Fruit fly (Drosophila melanogaster) whole organism, embryonic: Measurements from ENCODE around the gene sinu.

Experiments
- ATbp ChIP-seq: fragments of 200-800 bp; sonication (Bioruptor generic); optimal IDR thresholded peaks from 2 replicates; lab custom pipeline; 2017; ENCODE audit warnings: missing biosample characterization, mild to moderate bottlenecking, missing genetic modification characterization, missing genetic modification reagents
- Asciz ChIP-seq: fragments of 200-800 bp; sonication (Bioruptor generic); optimal IDR thresholded peaks from 2 replicates; lab custom pipeline; 2017; ENCODE audit warnings: missing biosample characterization, mild to moderate bottlenecking, missing genetic modification characterization, missing genetic modification reagents
- BEAF-32 ChIP-seq: fragments of 200-800 bp; sonication (Bioruptor generic); optimal IDR thresholded peaks from 3 replicates; lab custom pipeline; 2017; ENCODE audit warnings: missing biosample characterization, missing genetic modification characterization, mild to moderate bottlenecking, moderate library complexity, missing genetic modification reagents
- CG10462 ChIP-seq: fragments of 200-800 bp; sonication (Bioruptor generic); optimal IDR thresholded peaks from 2 replicates; lab custom pipeline; 2016; ENCODE audit warnings: missing biosample characterization, missing genetic modification characterization
- CG10543 ChIP-seq: fragments of 200-800 bp; sonication (Bioruptor generic); optimal IDR thresholded peaks from 3 replicates; lab custom pipeline; 2017; ENCODE audit warnings: missing biosample characterization, mild to moderate bottlenecking, missing genetic modification characterization, moderate library complexity
- CG10565 ChIP-seq: fragments of 200-800 bp; sonication (Bioruptor generic); optimal IDR thresholded peaks from 3 replicates; lab custom pipeline; 2016; ENCODE audit warnings: missing biosample characterization, mild to moderate bottlenecking, missing genetic modification characterization
- CG12155 ChIP-seq: fragments of 200-800 bp; sonication (Bioruptor generic); optimal IDR thresholded peaks from 3 replicates; lab custom pipeline; 2016; ENCODE audit warnings: missing biosample characterization, missing genetic modification characterization
- CG12769 ChIP-seq: fragments of 200-800 bp; sonication (Bioruptor generic); optimal IDR thresholded peaks from 2 replicates; lab custom pipeline; 2019; ENCODE audit warnings: missing biosample characterization, mild to moderate bottlenecking, missing genetic modification characterization, moderate library complexity
- CG13894 ChIP-seq: fragments of 200-800 bp; sonication (Bioruptor generic); optimal IDR thresholded peaks from 3 replicates; lab custom pipeline; 2018; ENCODE audit warnings: missing biosample characterization, mild to moderate bottlenecking, missing genetic modification characterization, moderate library complexity
- CG14710 ChIP-seq: fragments of 200-800 bp; sonication (Bioruptor generic); optimal IDR thresholded peaks from 3 replicates; lab custom pipeline; 2019; ENCODE audit warnings: missing biosample characterization, mild to moderate bottlenecking, missing genetic modification characterization, moderate library complexity
- CG1603 ChIP-seq: fragments of 200-800 bp; sonication (Bioruptor generic); optimal IDR thresholded peaks from 2 replicates; lab custom pipeline; 2019; ENCODE audit warnings: missing biosample characterization, mild to moderate bottlenecking, missing genetic modification characterization, moderate library complexity
- CG16779 ChIP-seq: fragments of 200-800 bp; sonication (Bioruptor generic); IDR thresholded peaks from 2 replicates; pipeline ENCODE4 v1.3.6; 2022; ENCODE audit warnings: missing biosample characterization, missing genetic modification characterization
- CG17912 ChIP-seq: fragments of 200-800 bp; sonication (Bioruptor generic); optimal IDR thresholded peaks from 2 replicates; lab custom pipeline; 2018; ENCODE audit warnings: missing biosample characterization, mild to moderate bottlenecking, missing genetic modification characterization
- CG2116 ChIP-seq: fragments of 200-800 bp; sonication (Bioruptor generic); optimal IDR thresholded peaks from 3 replicates; lab custom pipeline; 2018; ENCODE audit warnings: missing biosample characterization, mild to moderate bottlenecking, missing genetic modification characterization
- CG31365 ChIP-seq: fragments of 200-800 bp; sonication (Bioruptor generic); optimal IDR thresholded peaks from 2 replicates; lab custom pipeline; 2018; ENCODE audit warnings: missing biosample characterization, mild to moderate bottlenecking, missing genetic modification characterization
- CG3847 ChIP-seq: fragments of 200-800 bp; sonication (Bioruptor generic); IDR thresholded peaks from 2 replicates; pipeline ENCODE4 v1.3.6; 2022; ENCODE audit warnings: missing biosample characterization, missing genetic modification characterization
- CG42726 ChIP-seq: fragments of 200-800 bp; sonication (Bioruptor generic); IDR thresholded peaks from 2 replicates; pipeline ENCODE4 v1.3.6; 2022; ENCODE audit warnings: missing biosample characterization, missing genetic modification characterization; ENCODE audit not compliant: partially characterized antibody
- CG6272 ChIP-seq: fragments of 200-800 bp; sonication (Bioruptor generic); IDR thresholded peaks from 2 replicates; pipeline ENCODE4 v1.3.6; 2022; ENCODE audit warnings: missing biosample characterization, missing genetic modification characterization
- CG8089 ChIP-seq: fragments of 200-800 bp; sonication (Bioruptor generic); optimal IDR thresholded peaks from 3 replicates; lab custom pipeline; 2016; ENCODE audit warnings: missing biosample characterization, missing genetic modification characterization
- CG8944 ChIP-seq: fragments of 200-800 bp; sonication (Bioruptor generic); optimal IDR thresholded peaks from 3 replicates; lab custom pipeline; 2016; ENCODE audit warnings: missing biosample characterization, missing genetic modification characterization
- Dref ChIP-seq: fragments of 200-800 bp; sonication (Bioruptor generic); IDR thresholded peaks from 2 replicates; pipeline ENCODE4 v1.3.6; 2022; ENCODE audit warnings: missing biosample characterization, missing genetic modification characterization
- Drgx ChIP-seq: fragments of 200-800 bp; sonication (Bioruptor generic); IDR thresholded peaks from 2 replicates; pipeline ENCODE4 v1.3.6; 2022; ENCODE audit warnings: missing biosample characterization, missing genetic modification characterization
- E2f2 ChIP-seq: fragments of 200-800 bp; sonication (Bioruptor generic); IDR thresholded peaks from 2 replicates; pipeline ENCODE4 v1.3.6; 2022; ENCODE audit warnings: missing biosample characterization, missing genetic modification characterization
- GATAe ChIP-seq: fragments of 200-800 bp; sonication (Bioruptor generic); conservative IDR thresholded peaks from 2 replicates; pipeline ENCODE4 v1.3.6; 2022; ENCODE audit warnings: missing biosample characterization, missing genetic modification characterization
- Hr51 ChIP-seq, 2 experiments: fragments of 200-800 bp; sonication (Bioruptor generic); optimal IDR thresholded peaks; 2 replicates in 1 of 2; 3 replicates in 1 of 2; lab custom pipeline; 2016 to 2018; ENCODE audit warnings: missing biosample characterization in 2 of 2, missing genetic modification characterization in 2 of 2, mild to moderate bottlenecking in 1 of 2, moderate library complexity in 1 of 2
- Myb ChIP-seq: fragments of 200-800 bp; sonication (Bioruptor generic); optimal IDR thresholded peaks from 2 replicates; lab custom pipeline; 2016; ENCODE audit warnings: missing biosample characterization, missing genetic modification characterization
- Oaz ChIP-seq: fragments of 200-800 bp; sonication (Bioruptor generic); IDR thresholded peaks from 2 replicates; pipeline ENCODE4 v1.3.6; 2022; ENCODE audit warnings: missing biosample characterization, missing genetic modification characterization
- Opbp ChIP-seq: fragments of 200-800 bp; sonication (Bioruptor generic); IDR thresholded peaks from 3 replicates; pipeline ENCODE4 v1.3.6; 2022; ENCODE audit warnings: missing biosample characterization, missing genetic modification characterization; ENCODE audit not compliant: partially characterized antibody
- Scr ChIP-seq: fragments of 200-800 bp; sonication (Bioruptor generic); IDR thresholded peaks from 2 replicates; pipeline ENCODE4 v1.3.6; 2022; ENCODE audit warnings: missing biosample characterization, missing genetic modification characterization; ENCODE audit not compliant: partially characterized antibody
- Xrp1 ChIP-seq: fragments of 200-800 bp; sonication (Bioruptor generic); IDR thresholded peaks from 2 replicates; pipeline ENCODE4 v1.3.6; 2022; ENCODE audit warnings: missing biosample characterization, missing genetic modification characterization
- abd-A ChIP-seq: fragments of 200-800 bp; sonication (Bioruptor generic); optimal IDR thresholded peaks from 3 replicates; lab custom pipeline; 2019; ENCODE audit warnings: missing biosample characterization, mild to moderate bottlenecking, missing genetic modification characterization, moderate library complexity
- ara ChIP-seq: fragments of 200-800 bp; sonication (Bioruptor generic); IDR thresholded peaks from 2 replicates; pipeline ENCODE4 v1.3.6; 2022; ENCODE audit warnings: missing biosample characterization, missing genetic modification characterization
- bbx ChIP-seq: fragments of 200-800 bp; sonication (Bioruptor generic); IDR thresholded peaks from 2 replicates; pipeline ENCODE4 v1.3.6; 2022; ENCODE audit warnings: missing biosample characterization, missing genetic modification characterization; ENCODE audit not compliant: partially characterized antibody
- btn ChIP-seq: fragments of 200-800 bp; sonication (Bioruptor generic); optimal IDR thresholded peaks from 2 replicates; lab custom pipeline; 2016; ENCODE audit warnings: missing biosample characterization, missing genetic modification characterization
- chinmo ChIP-seq: fragments of 200-800 bp; sonication (Bioruptor generic); IDR thresholded peaks from 4 replicates; pipeline ENCODE4 v1.3.6; 2022; ENCODE audit warnings: missing biosample characterization, missing genetic modification characterization; ENCODE audit not compliant: partially characterized antibody
- chm ChIP-seq: fragments of 200-800 bp; sonication (Bioruptor generic); IDR thresholded peaks from 2 replicates; pipeline ENCODE4 v1.3.6; 2022; ENCODE audit warnings: missing biosample characterization, missing genetic modification characterization
- dimm ChIP-seq: fragments of 200-800 bp; sonication (Bioruptor generic); IDR thresholded peaks from 2 replicates; pipeline ENCODE4 v1.3.6; 2022; ENCODE audit warnings: missing biosample characterization, missing genetic modification characterization
- jigr1 ChIP-seq: fragments of 200-800 bp; sonication (Bioruptor generic); IDR thresholded peaks from 3 replicates; pipeline ENCODE4 v1.3.6; 2022; ENCODE audit warnings: missing biosample characterization, missing genetic modification characterization
- mirr ChIP-seq: fragments of 200-800 bp; sonication (Bioruptor generic); optimal IDR thresholded peaks from 3 replicates; lab custom pipeline; 2018; ENCODE audit warnings: missing biosample characterization, mild to moderate bottlenecking, missing genetic modification characterization
- nau ChIP-seq: fragments of 200-800 bp; sonication (Bioruptor generic); optimal IDR thresholded peaks from 3 replicates; lab custom pipeline; 2017; ENCODE audit warnings: missing biosample characterization, mild to moderate bottlenecking, missing genetic modification characterization, missing genetic modification reagents
- nerfin-1 ChIP-seq: fragments of 200-800 bp; sonication (Bioruptor generic); optimal IDR thresholded peaks from 3 replicates; lab custom pipeline; 2019; ENCODE audit warnings: missing biosample characterization, mild to moderate bottlenecking, missing genetic modification characterization, moderate library complexity
- schlank ChIP-seq: fragments of 200-800 bp; sonication (Bioruptor generic); optimal IDR thresholded peaks from 2 replicates; lab custom pipeline; 2018; ENCODE audit warnings: missing biosample characterization, mild to moderate bottlenecking, missing genetic modification characterization
- stc ChIP-seq: fragments of 200-800 bp; sonication (Bioruptor generic); IDR thresholded peaks from 2 replicates; pipeline ENCODE4 v1.3.6; 2022; ENCODE audit warnings: missing biosample characterization, missing genetic modification characterization
- twi ChIP-seq: fragments of 200-800 bp; optimal IDR thresholded peaks from 2 replicates; lab custom pipeline; 2019; ENCODE audit warnings: missing biosample characterization, mild to moderate bottlenecking, missing genetic modification characterization, moderate library complexity

The sinu gene

DNA sequence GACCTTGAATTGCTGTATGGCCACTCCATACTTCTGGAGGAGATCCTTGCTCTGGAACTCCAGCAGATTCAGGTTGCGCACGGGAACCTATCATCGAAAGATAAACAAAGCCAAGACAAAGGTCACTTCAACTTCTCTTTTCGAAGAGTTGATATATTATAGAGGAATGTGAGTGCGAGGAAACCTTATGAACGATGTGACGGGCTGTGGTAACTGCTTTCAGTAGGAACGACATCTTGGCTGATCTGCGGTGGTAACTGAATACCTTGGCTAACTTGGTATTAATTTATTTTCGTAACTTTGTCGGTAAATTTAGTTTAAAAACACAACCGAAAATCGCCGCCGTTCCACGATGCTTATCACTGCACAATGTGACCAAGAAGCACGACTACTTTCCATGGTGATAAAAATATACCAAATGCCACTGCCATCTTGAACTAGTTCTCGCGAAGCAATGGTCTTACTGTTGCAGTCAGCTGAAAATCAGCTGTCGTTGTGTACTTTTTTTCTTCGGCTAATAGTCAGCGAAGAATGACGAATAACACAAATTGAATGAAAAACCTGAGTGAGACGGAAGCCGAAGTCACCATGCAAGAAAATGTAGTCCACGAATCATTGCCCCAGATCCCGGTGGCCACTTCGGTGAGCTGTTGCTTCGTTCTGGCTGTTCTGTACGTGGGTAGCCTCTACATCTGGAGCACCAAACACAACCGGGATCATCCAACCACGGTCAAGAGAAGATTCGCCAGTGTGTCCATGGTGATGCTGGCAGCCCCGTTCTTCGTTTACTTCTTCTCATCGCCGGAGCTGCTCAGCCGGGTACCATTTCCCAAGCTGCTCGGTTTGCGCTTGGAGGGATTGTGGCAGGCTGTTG is 2.1 kb upstream of the sinu start, which contains the start of the genes ScsbetaG and Sras (continued):
- TF ChIP-seq BEAF-32 (GFP tag; lab: Kevin White, UChicago) = peak; percentile 47
- TF ChIP-seq CG17912 (GFP tag; lab: Kevin White, UChicago) = no peak
- peak; percentile 32; the same call in 1 of the 2 replicates for TF ChIP-seq Scr (GFP tag; lab: Robert Waterston, UW)
- no peak for TF ChIP-seq Opbp (GFP tag; lab: Robert Waterston, UW)
- no peak for TF ChIP-seq ara
- TF ChIP-seq CG6272 (GFP tag; lab: Robert Waterston, UW) = no peak
- no peak for TF ChIP-seq CG8944 (GFP tag; lab: Kevin White, UChicago)
- no peak for TF ChIP-seq chm (GFP tag; lab: Robert Waterston, UW)
- no peak for TF ChIP-seq mirr
- TF ChIP-seq twi (tag; lab: Kevin White, UChicago) = no peak
- no peak for TF ChIP-seq CG12155 (GFP tag; lab: Kevin White, UChicago)
- TF ChIP-seq jigr1 (GFP tag; lab: Robert Waterston, UW) = no peak
- TF ChIP-seq Dref (GFP tag; lab: Robert Waterston, UW) = 0 out of 2 replicates have a peak, but pooled peaks have one; percentile 37
- TF ChIP-seq CG10543 (GFP tag; lab: Kevin White, UChicago) = no peak
- TF ChIP-seq CG10462 (GFP tag; lab: Kevin White, UChicago) = no peak
- no peak for TF ChIP-seq dimm (GFP tag; lab: Robert Waterston, UW)
- no peak for TF ChIP-seq btn (GFP tag; lab: Kevin White, UChicago)
- TF ChIP-seq CG14710 (tag; lab: Kevin White, UChicago) = peak; percentile 24
- no peak for TF ChIP-seq CG8089 (GFP tag; lab: Kevin White, UChicago)
- TF ChIP-seq CG1603 = peak; percentile 65
- TF ChIP-seq nerfin-1 (tag; lab: Kevin White, UChicago) = peak; percentile 26
- peak; percentile 78 for TF ChIP-seq Myb (GFP tag; lab: Kevin White, UChicago)

DNA sequence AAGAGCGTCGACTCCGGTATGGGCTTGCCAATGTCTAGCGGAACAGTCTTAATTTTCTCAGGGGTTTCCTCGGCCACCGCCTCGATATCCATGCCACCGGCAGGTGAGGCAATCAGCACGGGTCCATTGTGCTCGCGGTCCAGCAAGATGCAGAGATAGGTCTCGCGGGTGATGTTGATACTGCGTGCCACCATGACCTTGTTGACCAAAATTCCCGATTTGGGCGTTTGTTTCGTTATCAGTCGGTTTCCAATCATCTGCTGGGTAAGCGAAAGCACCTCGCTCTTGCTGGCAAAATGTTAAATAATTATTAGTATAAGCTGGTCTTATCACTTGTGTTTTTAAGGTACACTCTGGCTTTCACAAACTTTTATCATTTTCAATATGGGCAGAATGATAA is 1.2 kb upstream of the sinu start:
- TF ChIP-seq E2f2 = no peak
- TF ChIP-seq Asciz = no peak
- TF ChIP-seq chm (GFP tag; lab: Robert Waterston, UW) = 0 out of 2 replicates have a peak, but pooled peaks have one; percentile 8
- TF ChIP-seq CG10565 (GFP tag; lab: Kevin White, UChicago) = no peak
- TF ChIP-seq Hr51 (GFP tag; optimal IDR thresholded peaks at IDR 0.05; lab: Kevin White, UChicago) = no peak

DNA sequence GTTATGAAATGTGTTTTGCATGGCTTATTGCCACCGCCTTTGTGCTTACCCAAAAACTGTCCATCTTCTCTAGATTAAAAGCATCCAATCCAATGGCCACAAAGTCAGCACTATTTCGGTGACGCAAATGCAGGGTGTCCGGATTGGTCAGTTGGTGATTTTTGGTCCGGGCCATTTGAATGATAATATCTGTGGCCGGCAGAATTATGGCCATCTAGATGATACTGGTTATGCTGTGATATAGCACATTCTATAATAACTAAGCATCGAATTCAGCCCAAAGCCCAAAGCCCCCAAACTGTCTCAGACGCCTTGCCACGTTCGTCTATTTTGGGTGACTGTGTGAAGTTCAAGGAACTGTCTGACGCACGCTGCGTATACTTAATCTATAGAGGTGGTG is 5.2 kb downstream of the sinu start:
- no peak for TF ChIP-seq nau (GFP tag; lab: Kevin White, UChicago)
- 0 out of 4 replicates have a peak, but pooled peaks have one; percentile 32 for TF ChIP-seq chinmo (GFP tag; lab: Robert Waterston, UW)
- peak; percentile 71 for TF ChIP-seq abd-A (tag; lab: Kevin White, UChicago)
- TF ChIP-seq CG13894 (tag; lab: Kevin White, UChicago) = peak; percentile 69
- TF ChIP-seq, all 482 proteins: peak for 3

DNA sequence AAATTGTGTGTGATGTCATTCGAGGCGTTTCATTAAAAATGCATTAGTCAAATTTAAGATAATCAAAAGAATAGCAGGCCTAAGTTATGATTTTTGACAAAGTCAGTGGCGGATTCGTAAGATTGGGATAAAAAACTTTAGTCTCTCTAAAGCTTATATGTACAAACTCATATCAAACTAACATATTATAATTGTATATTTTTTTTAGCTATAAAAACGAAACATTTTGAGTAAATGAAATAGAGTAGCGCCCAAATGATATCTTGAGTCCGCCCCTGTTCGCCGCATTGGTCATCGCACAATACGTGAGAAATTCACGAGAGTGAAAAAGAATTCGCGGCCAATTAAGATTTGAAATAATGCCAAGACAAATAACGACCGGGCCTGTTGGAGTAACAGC is 7.0 kb downstream of the sinu start:
- peak; percentile 32; the same call in 1 of the 2 replicates for TF ChIP-seq CG3847 (GFP tag; lab: Robert Waterston, UW)
- no peak for TF ChIP-seq CG2116 (GFP tag; lab: Kevin White, UChicago)
- TF ChIP-seq schlank (tag; lab: Kevin White, UChicago) = no peak
- no peak for TF ChIP-seq CG16779 (GFP tag; lab: Robert Waterston, UW)
- no peak; the same call in 1 of the 2 replicates for TF ChIP-seq Drgx (GFP tag; lab: Robert Waterston, UW)
- TF ChIP-seq CG12769 (tag; lab: Kevin White, UChicago) = no peak
- TF ChIP-seq Xrp1 (GFP tag; lab: Robert Waterston, UW) = peak; percentile 62; the same call in 1 of the 2 replicates
- TF ChIP-seq stc (GFP tag; lab: Robert Waterston, UW) = no peak
- no peak for TF ChIP-seq CG42726
- no peak for TF ChIP-seq CG31365 (tag; lab: Kevin White, UChicago)
- no peak for TF ChIP-seq ATbp
- TF ChIP-seq GATAe (GFP tag; lab: Robert Waterston, UW) = 0 out of 2 replicates have a peak, but pooled peaks have one; percentile 13
- TF ChIP-seq Oaz (GFP tag; lab: Robert Waterston, UW) = no peak
- no peak for TF ChIP-seq bbx (GFP tag; lab: Robert Waterston, UW)
- peak; percentile 33 for TF ChIP-seq CG13894 (tag; lab: Kevin White, UChicago)
